Worm (Caenorhabditis elegans): ENCODE measurements around the gene F31E3.6.

F31E3.6 gene

ce11 chrIII:6978875-6979274, 3.0 kb upstream of the F31E3.6 start (continued):
- TF ChIP-seq ekl-4 (GFP tag; IDR thresholded peaks at IDR 0.05): 0 out of 2 replicates have a peak, but pooled peaks have one; percentile 45
- TF ChIP-seq C17E4.6 (GFP tag; IDR thresholded peaks at IDR 0.05): no peak
- no peak for TF ChIP-seq chd-7 (tag; optimal IDR thresholded peaks at IDR 0.05)
- TF ChIP-seq tlf-1 (GFP tag; optimal IDR thresholded peaks at IDR 0.05): no peak
- TF ChIP-seq F49E8.2 (tag; optimal IDR thresholded peaks at IDR 0.05; ENCODE audit: insufficient read depth): no peak
- TF ChIP-seq atf-7 (tag; optimal IDR thresholded peaks at IDR 0.05): no peak
- TF ChIP-seq madf-10 (tag; optimal IDR thresholded peaks at IDR 0.05): no peak
- TF ChIP-seq dpl-1 (GFP tag; optimal IDR thresholded peaks at IDR 0.05): no peak

ce11 chrIII:6979584-6979983, 2.3 kb upstream of the F31E3.6 start, which contains the start of gene ceh-20:
ceh-20 (plus strand) TSS chrIII:6979884.
- no peak for TF ChIP-seq tbx-9 (tag; optimal IDR thresholded peaks at IDR 0.05; ENCODE audit: borderline replicate concordance)
- no peak for TF ChIP-seq fkh-3 (tag; optimal IDR thresholded peaks at IDR 0.05)
- no peak for TF ChIP-seq Y56A3A.18 (GFP tag; IDR thresholded peaks at IDR 0.05)
- no peak for TF ChIP-seq madf-10 (tag; optimal IDR thresholded peaks at IDR 0.05)
- TF ChIP-seq mes-4 (tag; optimal IDR thresholded peaks at IDR 0.05): no peak
- no peak for TF ChIP-seq rpc-1 (optimal IDR thresholded peaks at IDR 0.05)
- TF ChIP-seq rpc-1 (tag; optimal IDR thresholded peaks at IDR 0.05): no peak
- no peak for TF ChIP-seq ceh-100 (GFP tag; IDR thresholded peaks at IDR 0.05)
- no peak for TF ChIP-seq him-1 (tag; optimal IDR thresholded peaks at IDR 0.05)
- TF ChIP-seq ztf-25 (GFP tag; IDR thresholded peaks at IDR 0.05): no peak

ce11 chrIII:6985125-6985524, 3.2 kb downstream of the F31E3.6 start:
- TF ChIP-seq madf-6 (GFP tag; IDR thresholded peaks at IDR 0.05) (peak; percentile 40; the same call in 1 of the 2 replicates), D2030.7 (GFP tag; IDR thresholded peaks at IDR 0.05) (peak; percentile 52; the same call in 1 of the 2 replicates), F33H1.4 (GFP tag; IDR thresholded peaks at IDR 0.05) (peak; percentile 96), mcd-1 (GFP tag; IDR thresholded peaks at IDR 0.05) (peak; percentile 47), dox-1 (GFP tag; IDR thresholded peaks at IDR 0.05) (peak; percentile 46; the same call in 1 of the 2 replicates)

ce11 chrIII:6988060-6988459, 6.2 kb downstream of the F31E3.6 start:
- TF ChIP-seq T07F8.4 (tag; optimal IDR thresholded peaks at IDR 0.05): no peak
- peak; percentile 29 for TF ChIP-seq nhr-80 (tag; optimal IDR thresholded peaks at IDR 0.05)
- TF ChIP-seq K12H6.12 (tag; optimal IDR thresholded peaks at IDR 0.05): peak; percentile 44

ce11 chrIII:6989201-6989600, 7.3 kb downstream of the F31E3.6 start:
- peak; percentile 36 for TF ChIP-seq nhr-80 (tag; optimal IDR thresholded peaks at IDR 0.05)
- TF ChIP-seq unc-62 (GFP tag; optimal IDR thresholded peaks at IDR 0.05): no peak
- TF ChIP-seq dpl-1 (GFP tag; optimal IDR thresholded peaks at IDR 0.05): no peak
- no peak for TF ChIP-seq ceh-91 (GFP tag; IDR thresholded peaks at IDR 0.05)
- no peak for TF ChIP-seq D2030.7 (GFP tag; IDR thresholded peaks at IDR 0.05)
- no peak for TF ChIP-seq zfh-2 (GFP tag; conservative IDR thresholded peaks at IDR 0.05)

- TF ChIP-seq F39B2.1 (GFP tag; IDR thresholded peaks at IDR 0.05) (no peak), ceh-40 (GFP tag; IDR thresholded peaks at IDR 0.05) (no peak), bed-1 (GFP tag; IDR thresholded peaks at IDR 0.05) (no peak), hmg-20 (GFP tag; IDR thresholded peaks at IDR 0.05) (no peak), hmg-1.2 (GFP tag; IDR thresholded peaks at IDR 0.05) (peak; percentile 69), attf-3 (GFP tag; conservative IDR thresholded peaks at IDR 0.05) (no peak), T26A5.8 (tag; optimal IDR thresholded peaks at IDR 0.05) (no peak), nfyb-1 (GFP tag; IDR thresholded peaks at IDR 0.05) (0 out of 2 replicates have a peak, but pooled peaks have one; percentile 28), nfya-1 (tag; optimal IDR thresholded peaks at IDR 0.05; ENCODE audit: borderline replicate concordance, insufficient read depth) (no peak), rcor-1 (GFP tag; IDR thresholded peaks at IDR 0.05) (no peak)
Measured at ce11 chrIII:6989900-6990299, 8.0 kb downstream of the F31E3.6 start, which contains the start of gene prk-1. prk-1 (plus strand) TSS chrIII:6990168.

Measured in whole organism, young adult.